Worm (Caenorhabditis elegans): ENCODE data around the gene Y53G8AR.5.

Y53G8AR.5 gene

ce11 chrIII:3297151-3297550, at the start of gene Y53G8AR.5:
Gene Y53G8AR.5 (plus strand): TSS chrIII:3297451.
- TF ChIP-seq aha-1 (tag), result peak; percentile 42
- TF ChIP-seq spr-3 (GFP tag; optimal IDR thresholded peaks at IDR 0.05), result no peak

- peak in 1 of 2 experiments; percentile 63 for TF ChIP-seq unc-62 (GFP tag; optimal IDR thresholded peaks at IDR 0.05 in 1 of 2)
- no peak for TF ChIP-seq unc-62 (tag; optimal IDR thresholded peaks at IDR 0.05)
- TF ChIP-seq hmg-1.1 (GFP tag; IDR thresholded peaks at IDR 0.05), result peak; percentile 8; the same call in 1 of the 2 replicates
- TF ChIP-seq rbr-2 (tag; optimal IDR thresholded peaks at IDR 0.05), result peak; percentile 6
- no peak for TF ChIP-seq lin-15B (tag; optimal IDR thresholded peaks at IDR 0.05)
- peak; percentile 29 for TF ChIP-seq lin-13 (GFP tag; optimal IDR thresholded peaks at IDR 0.05)
- TF ChIP-seq mes-2 (tag; optimal IDR thresholded peaks at IDR 0.05; ENCODE audit: poor library complexity, severe bottlenecking), result peak; percentile 83
- no peak for TF ChIP-seq lin-39 (tag; optimal IDR thresholded peaks at IDR 0.05)
- no peak for TF ChIP-seq sdz-12 (GFP tag; optimal IDR thresholded peaks at IDR 0.05)
- peak; percentile 53 for TF ChIP-seq aha-1 (tag)
- peak; percentile 49 for TF ChIP-seq dpl-1 (GFP tag; optimal IDR thresholded peaks at IDR 0.05)
- no peak for TF ChIP-seq zip-11 (GFP tag; IDR thresholded peaks at IDR 0.05)
- peak; percentile 30 to 95 for TF ChIP-seq lsy-2 (tag; optimal IDR thresholded peaks at IDR 0.05)
- TF ChIP-seq nhr-6 (tag; optimal IDR thresholded peaks at IDR 0.05), result no peak
- peak; percentile 9 for TF ChIP-seq lin-38 (GFP tag; IDR thresholded peaks at IDR 0.05)
- TF ChIP-seq hlh-30 (tag; optimal IDR thresholded peaks at IDR 0.05; ENCODE audit: insufficient read depth), result peak; percentile 11
- TF ChIP-seq set-16 (GFP tag; IDR thresholded peaks at IDR 0.05), result peak; percentile 52; the same call in 1 of the 2 replicates
These were observed 48.8 kb upstream of the Y53G8AR.5 start, which contains the start of gene nduf-9 for ce11 chrIII:3248307-3249037. Gene nduf-9 (minus strand): TSS chrIII:3248575.

- TF ChIP-seq unc-62 (GFP tag; optimal IDR thresholded peaks at IDR 0.05 in 1 of 2), result no peak
- TF ChIP-seq unc-62 (tag; optimal IDR thresholded peaks at IDR 0.05), result no peak
- TF ChIP-seq nhr-41 (GFP tag; IDR thresholded peaks at IDR 0.05), result peak; percentile 47; the same call in 1 of the 2 replicates
- TF ChIP-seq mdt-29 (GFP tag; IDR thresholded peaks at IDR 0.05), result peak; percentile 57; the same call in 1 of the 2 replicates
- no peak for TF ChIP-seq jun-1 (tag; optimal IDR thresholded peaks at IDR 0.05)
- TF ChIP-seq unc-39 (tag; optimal IDR thresholded peaks at IDR 0.05), result no peak
- TF ChIP-seq ceh-20 (GFP tag; IDR thresholded peaks at IDR 0.05), result no peak; the same call in 1 of the 2 replicates
- TF ChIP-seq hif-1 (tag; optimal IDR thresholded peaks at IDR 0.05), result no peak
- no peak for TF ChIP-seq zag-1 (tag; optimal IDR thresholded peaks at IDR 0.05)
- TF ChIP-seq nhr-76 (tag; optimal IDR thresholded peaks at IDR 0.05), result no peak
- TF ChIP-seq mep-1 (tag; optimal IDR thresholded peaks at IDR 0.05), result peak; percentile 23
- peak; percentile 83 for TF ChIP-seq tra-1 (GFP tag; IDR thresholded peaks at IDR 0.05)
- TF ChIP-seq F37D6.2 (tag; optimal IDR thresholded peaks at IDR 0.05), result no peak
- no peak for TF ChIP-seq fos-1 (tag; optimal IDR thresholded peaks at IDR 0.05)
- no peak for TF ChIP-seq aly-2 (tag; optimal IDR thresholded peaks at IDR 0.05)
- peak; percentile 54 for TF ChIP-seq nhr-102 (tag; optimal IDR thresholded peaks at IDR 0.05)
- TF ChIP-seq nhr-111 (GFP tag; optimal IDR thresholded peaks at IDR 0.05), result no peak
- TF ChIP-seq vab-7 (GFP tag; IDR thresholded peaks at IDR 0.05), result peak; percentile 82
- TF ChIP-seq pqm-1 (tag; optimal IDR thresholded peaks at IDR 0.05), result no peak
- TF ChIP-seq lin-39 (tag; optimal IDR thresholded peaks at IDR 0.05), result no peak
- TF ChIP-seq F10B5.3 (tag; optimal IDR thresholded peaks at IDR 0.05), result peak; percentile 59
- TF ChIP-seq dmd-8 (GFP tag; IDR thresholded peaks at IDR 0.05), result peak; percentile 85
- TF ChIP-seq F44E2.7 (GFP tag; IDR thresholded peaks at IDR 0.05), result peak; percentile 89
- no peak for TF ChIP-seq nhr-25 (tag; optimal IDR thresholded peaks at IDR 0.05; ENCODE audit: borderline replicate concordance, insufficient read depth)
- no peak for TF ChIP-seq mdl-1 (tag; optimal IDR thresholded peaks at IDR 0.05)
- no peak for TF ChIP-seq nhr-11 (tag; optimal IDR thresholded peaks at IDR 0.05)
- peak; percentile 58; the same call in 1 of the 2 replicates for TF ChIP-seq Y75B8A.6 (GFP tag; IDR thresholded peaks at IDR 0.05)
- TF ChIP-seq nhr-48 (tag; optimal IDR thresholded peaks at IDR 0.05), result peak; percentile 6
- TF ChIP-seq T26A8.4 (GFP tag; IDR thresholded peaks at IDR 0.05), result peak; percentile 74
- peak; percentile 52 for TF ChIP-seq lir-3 (tag; optimal IDR thresholded peaks at IDR 0.05)
- no peak for TF ChIP-seq snpc-4 (tag; optimal IDR thresholded peaks at IDR 0.05)
- TF ChIP-seq gei-8 (GFP tag; optimal IDR thresholded peaks at IDR 0.05), result peak; percentile 61
These were observed 48.2 kb upstream of the Y53G8AR.5 start for ce11 chrIII:3249038-3249420.

Measured in whole organism, L4 larva.